Fruit fly (Drosophila melanogaster) whole organism, embryonic: ENCODE measurements around the gene CG2841.
A peak's percentile ranks its signal among the peaks of the same experiment; 100 is the strongest.

Experiments
- Bgb ChIP-seq: fragments of 200-800 bp; sonication (Bioruptor generic); IDR thresholded peaks from 2 replicates; pipeline ENCODE4 v1.3.6; 2022; ENCODE audit warnings: missing biosample characterization, missing genetic modification characterization; ENCODE audit not compliant: partially characterized antibody
- CG1024 ChIP-seq: fragments of 200-800 bp; sonication (Bioruptor generic); IDR thresholded peaks from 2 replicates; pipeline ENCODE4 v1.3.6; 2022; ENCODE audit warnings: missing biosample characterization, missing genetic modification characterization
- CG11085 ChIP-seq: fragments of 200-800 bp; sonication (Bioruptor generic); IDR thresholded peaks from 2 replicates; pipeline ENCODE4 v1.3.6; 2022; ENCODE audit warnings: missing biosample characterization, missing genetic modification characterization
- CG11247 ChIP-seq: fragments of 200-800 bp; sonication (Bioruptor generic); IDR thresholded peaks from 2 replicates; pipeline ENCODE4 v1.3.6; 2022; ENCODE audit warnings: missing biosample characterization, missing genetic modification characterization
- CG12299 ChIP-seq: fragments of 200-800 bp; sonication (Bioruptor generic); optimal IDR thresholded peaks from 2 replicates; lab custom pipeline; 2018; ENCODE audit warnings: missing biosample characterization, mild to moderate bottlenecking, missing genetic modification characterization
- CG12659 ChIP-seq: fragments of 200-800 bp; sonication (Bioruptor generic); optimal IDR thresholded peaks from 3 replicates; lab custom pipeline; 2017; ENCODE audit warnings: mild to moderate bottlenecking, missing biosample characterization, missing genetic modification reagents, missing genetic modification characterization
- CG12942 ChIP-seq: fragments of 200-800 bp; sonication (Bioruptor generic); optimal IDR thresholded peaks from 3 replicates; lab custom pipeline; 2016; ENCODE audit warnings: missing biosample characterization, missing genetic modification characterization
- CG13296 ChIP-seq: fragments of 200-800 bp; sonication (Bioruptor generic); optimal IDR thresholded peaks from 3 replicates; lab custom pipeline; 2018; ENCODE audit warnings: missing biosample characterization, mild to moderate bottlenecking, missing genetic modification characterization
- CG14667 ChIP-seq: fragments of 200-800 bp; sonication (Bioruptor generic); IDR thresholded peaks from 2 replicates; pipeline ENCODE4 v1.3.6; 2022; ENCODE audit warnings: missing biosample characterization, missing genetic modification characterization
- CG14860 ChIP-seq: fragments of 200-800 bp; sonication (Bioruptor generic); IDR thresholded peaks from 3 replicates; pipeline ENCODE4 v1.3.6; 2022; ENCODE audit warnings: missing biosample characterization, missing genetic modification characterization; ENCODE audit not compliant: partially characterized antibody
- CG14965 ChIP-seq: fragments of 200-800 bp; sonication (Bioruptor generic); optimal IDR thresholded peaks from 2 replicates; lab custom pipeline; 2016; ENCODE audit warnings: missing biosample characterization, missing genetic modification characterization, borderline replicate concordance
- CG17359 ChIP-seq: fragments of 200-800 bp; sonication (Bioruptor generic); optimal IDR thresholded peaks from 3 replicates; lab custom pipeline; 2018; ENCODE audit warnings: missing biosample characterization, mild to moderate bottlenecking, missing genetic modification characterization, moderate library complexity
- CG17829 ChIP-seq: fragments of 200-800 bp; optimal IDR thresholded peaks from 2 replicates; lab custom pipeline; 2019; ENCODE audit warnings: missing biosample characterization, mild to moderate bottlenecking, missing genetic modification characterization, moderate library complexity
- CG2712 ChIP-seq: fragments of 200-800 bp; optimal IDR thresholded peaks from 3 replicates; lab custom pipeline; 2019; ENCODE audit warnings: missing biosample characterization, mild to moderate bottlenecking, missing genetic modification characterization, moderate library complexity
- CG31365 ChIP-seq: fragments of 200-800 bp; sonication (Bioruptor generic); optimal IDR thresholded peaks from 2 replicates; lab custom pipeline; 2018; ENCODE audit warnings: missing biosample characterization, mild to moderate bottlenecking, missing genetic modification characterization
- CG3163 ChIP-seq: fragments of 200-800 bp; sonication (Bioruptor generic); optimal IDR thresholded peaks from 3 replicates; lab custom pipeline; 2016; ENCODE audit warnings: missing biosample characterization, missing genetic modification characterization
- CG34422 ChIP-seq: fragments of 200-800 bp; sonication (Bioruptor generic); IDR thresholded peaks from 3 replicates; pipeline ENCODE4 v1.3.6; 2022; ENCODE audit warnings: missing biosample characterization, missing genetic modification characterization
- CG3838 ChIP-seq: fragments of 200-800 bp; sonication (Bioruptor generic); optimal IDR thresholded peaks from 3 replicates; lab custom pipeline; 2016; ENCODE audit warnings: missing biosample characterization, missing genetic modification characterization
- CG6175 ChIP-seq: fragments of 200-800 bp; sonication (Bioruptor generic); IDR thresholded peaks from 3 replicates; pipeline ENCODE4 v1.3.6; 2022; ENCODE audit warnings: missing biosample characterization, missing genetic modification characterization
- CG6791 ChIP-seq: fragments of 200-800 bp; sonication (Bioruptor generic); IDR thresholded peaks from 3 replicates; pipeline ENCODE4 v1.3.6; 2022; ENCODE audit warnings: missing biosample characterization, missing genetic modification characterization; ENCODE audit not compliant: partially characterized antibody
- CG6854 ChIP-seq: fragments of 200-800 bp; sonication (Bioruptor generic); optimal IDR thresholded peaks from 3 replicates; lab custom pipeline; 2017; ENCODE audit warnings: missing biosample characterization, mild to moderate bottlenecking, missing genetic modification characterization
- CG8089 ChIP-seq: fragments of 200-800 bp; sonication (Bioruptor generic); optimal IDR thresholded peaks from 3 replicates; lab custom pipeline; 2016; ENCODE audit warnings: missing biosample characterization, missing genetic modification characterization
- CG8388 ChIP-seq: fragments of 200-800 bp; sonication (Bioruptor generic); optimal IDR thresholded peaks from 2 replicates; lab custom pipeline; 2019; ENCODE audit warnings: missing biosample characterization, mild to moderate bottlenecking, missing genetic modification characterization, moderate library complexity
- CG9609 ChIP-seq: fragments of 200-800 bp; sonication (Bioruptor generic); optimal IDR thresholded peaks from 3 replicates; lab custom pipeline; 2016; ENCODE audit warnings: missing biosample characterization, missing genetic modification characterization
- CG9727 ChIP-seq: fragments of 200-800 bp; sonication (Bioruptor generic); optimal IDR thresholded peaks from 3 replicates; lab custom pipeline; 2017; ENCODE audit warnings: missing biosample characterization, mild to moderate bottlenecking, missing genetic modification characterization
- Camta ChIP-seq: fragments of 200-800 bp; sonication (Bioruptor generic); optimal IDR thresholded peaks from 2 replicates; lab custom pipeline; 2016; ENCODE audit warnings: missing biosample characterization, missing genetic modification characterization
- Ets65A ChIP-seq: fragments of 200-800 bp; sonication (Bioruptor generic); peaks from one replicate; lab custom pipeline; 2016; ENCODE audit warnings: missing biosample characterization, missing genetic modification characterization
- HLHmδ ChIP-seq: fragments of 200-800 bp; sonication (Bioruptor generic); optimal IDR thresholded peaks from 2 replicates; lab custom pipeline; 2018; ENCODE audit warnings: missing biosample characterization, mild to moderate bottlenecking, missing genetic modification characterization, moderate library complexity
- Mad ChIP-seq: fragments of 200-800 bp; sonication (Bioruptor generic); optimal IDR thresholded peaks from 2 replicates; lab custom pipeline; 2016; ENCODE audit warnings: missing biosample characterization, missing genetic modification characterization
- NC2β ChIP-seq: fragments of 200-800 bp; sonication (Bioruptor generic); optimal IDR thresholded peaks from 2 replicates; lab custom pipeline; 2016; ENCODE audit warnings: missing biosample characterization, missing genetic modification characterization
- NFAT ChIP-seq: fragments of 200-800 bp; sonication (Bioruptor generic); IDR thresholded peaks from 2 replicates; pipeline ENCODE4 v1.3.6; 2022; ENCODE audit warnings: missing biosample characterization, missing genetic modification characterization
- Sry-β ChIP-seq: fragments of 200-800 bp; sonication (Bioruptor generic); optimal IDR thresholded peaks from 2 replicates; lab custom pipeline; 2018; ENCODE audit warnings: missing biosample characterization, mild to moderate bottlenecking, missing genetic modification characterization, moderate library complexity
- aop ChIP-seq: fragments of 200-800 bp; sonication (Bioruptor generic); IDR thresholded peaks from 2 replicates; pipeline ENCODE4 v1.3.6; 2022; ENCODE audit warnings: missing biosample characterization, missing genetic modification characterization
- ap ChIP-seq: fragments of 200-800 bp; sonication (Bioruptor generic); IDR thresholded peaks from 2 replicates; pipeline ENCODE4 v1.3.6; 2022; ENCODE audit warnings: missing biosample characterization, missing genetic modification characterization
- ash1 ChIP-seq: fragments of 200-800 bp; sonication (Bioruptor generic); optimal IDR thresholded peaks from 2 replicates; lab custom pipeline; 2018; ENCODE audit warnings: missing biosample characterization, mild to moderate bottlenecking, missing genetic modification characterization
- cas ChIP-seq: fragments of 200-800 bp; sonication (Bioruptor generic); IDR thresholded peaks from 2 replicates; pipeline ENCODE4 v1.3.6; 2022; ENCODE audit warnings: missing biosample characterization, missing genetic modification characterization
- gt ChIP-seq: fragments of 200-800 bp; sonication (Bioruptor generic); IDR thresholded peaks from 2 replicates; pipeline ENCODE4 v1.3.6; 2022; ENCODE audit warnings: missing biosample characterization, missing genetic modification characterization
- hb ChIP-seq: fragments of 200-800 bp; sonication (Bioruptor generic); IDR thresholded peaks from 3 replicates; pipeline ENCODE4 v1.3.6; 2022; ENCODE audit warnings: missing biosample characterization, missing genetic modification characterization; ENCODE audit not compliant: partially characterized antibody
- hkb ChIP-seq, 2 experiments: fragments of 200-800 bp in 1 of 2; fragments of >200 bp in 1 of 2; sonication (Bioruptor generic) in 1 of 2; IDR thresholded peaks in 1 of 2; optimal IDR thresholded peaks in 1 of 2; 2 replicates each; pipeline versions ENCODE4 v1.3.6 to Lab custom; 2017 to 2022; ENCODE audit warnings: missing biosample characterization in 1 of 2, missing genetic modification characterization in 1 of 2
- mld ChIP-seq: fragments of 200-800 bp; sonication (Bioruptor generic); IDR thresholded peaks from 3 replicates; pipeline ENCODE4 v1.3.6; 2022; ENCODE audit warnings: missing biosample characterization, missing genetic modification characterization; ENCODE audit not compliant: partially characterized antibody
- oc ChIP-seq: fragments of 200-800 bp; sonication (Bioruptor generic); optimal IDR thresholded peaks from 2 replicates; lab custom pipeline; 2018; ENCODE audit warnings: missing biosample characterization, mild to moderate bottlenecking, missing genetic modification characterization, moderate library complexity
- slou ChIP-seq: fragments of 200-800 bp; sonication (Bioruptor generic); optimal IDR thresholded peaks from 3 replicates; lab custom pipeline; 2016; ENCODE audit warnings: missing biosample characterization, missing genetic modification characterization
- tin ChIP-seq: fragments of 200-800 bp; sonication (Bioruptor generic); optimal IDR thresholded peaks from 3 replicates; lab custom pipeline; 2016; ENCODE audit warnings: missing biosample characterization, missing genetic modification characterization
- tll ChIP-seq, 2 experiments: fragments of 200-800 bp in 1 of 2; fragments of >200 bp in 1 of 2; sonication (Bioruptor generic) in 1 of 2; optimal IDR thresholded peaks; 2 replicates each; lab custom pipeline; 2017 to 2019; ENCODE audit warnings: missing biosample characterization in 2 of 2, missing genetic modification characterization in 2 of 2, mild to moderate bottlenecking in 1 of 2, moderate library complexity in 1 of 2
- trem ChIP-seq: fragments of 200-800 bp; optimal IDR thresholded peaks from 3 replicates; lab custom pipeline; 2019; ENCODE audit warnings: missing biosample characterization, mild to moderate bottlenecking, missing genetic modification characterization, moderate library complexity
- vfl ChIP-seq: fragments of 200-800 bp; sonication (Bioruptor generic); optimal IDR thresholded peaks from 2 replicates; lab custom pipeline; 2016; ENCODE audit warnings: missing biosample characterization, missing genetic modification characterization
- vnd ChIP-seq: fragments of 200-800 bp; sonication (Bioruptor generic); IDR thresholded peaks from 3 replicates; pipeline ENCODE4 v1.3.6; 2022; ENCODE audit warnings: missing biosample characterization, missing genetic modification characterization; ENCODE audit not compliant: partially characterized antibody
- wor ChIP-seq: fragments of 200-800 bp; sonication (Bioruptor generic); IDR thresholded peaks from 2 replicates; pipeline ENCODE4 v1.3.6; 2022; ENCODE audit warnings: missing biosample characterization, missing genetic modification characterization

Gene CG2841

DNA sequence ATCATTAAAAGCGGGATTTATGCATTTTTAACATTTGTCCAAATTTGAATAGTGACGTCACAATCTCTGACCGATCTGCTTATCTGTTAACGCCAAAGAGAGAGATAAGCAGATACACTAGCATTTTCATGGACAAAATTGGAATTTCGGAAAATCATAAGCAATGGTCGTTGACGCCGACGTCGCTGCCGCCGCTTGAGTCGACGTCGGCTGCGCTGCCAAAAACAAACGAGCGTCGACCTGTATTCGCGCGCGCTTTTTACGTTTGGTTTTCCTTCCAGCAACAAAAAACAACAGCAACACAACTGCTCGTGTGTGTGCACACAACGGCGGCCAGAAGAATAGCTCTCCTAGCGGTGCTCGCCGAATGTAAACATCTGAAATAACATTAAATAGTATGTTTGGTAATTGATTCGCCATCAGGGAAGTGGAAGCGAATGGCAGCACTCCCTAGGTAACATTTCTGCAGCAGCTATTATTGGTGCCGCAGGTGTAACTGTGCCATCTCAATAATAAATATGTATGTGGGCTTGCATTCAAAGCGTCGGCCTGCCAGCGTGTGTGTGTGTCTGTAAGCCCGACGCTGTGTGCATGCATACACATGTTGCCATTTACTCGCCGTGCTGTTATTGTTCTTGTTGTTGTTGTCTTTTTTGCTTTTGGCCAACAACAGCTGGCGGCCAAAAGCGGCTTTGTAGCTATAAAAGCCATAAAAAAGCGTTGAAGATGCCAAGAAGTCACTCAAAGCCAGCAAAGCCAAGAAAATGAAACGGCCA lies 65.7 kb downstream of the CG2841 start (continued):
- TF ChIP-seq hb (GFP tag; lab: Robert Waterston, UW) (no peak), mld (GFP tag; lab: Robert Waterston, UW) (no peak), CG17829 (tag; lab: Kevin White, UChicago) (peak; percentile 92), Bgb (GFP tag; lab: Robert Waterston, UW) (no peak), CG14860 (GFP tag; lab: Robert Waterston, UW) (no peak), NC2β (GFP tag; lab: Kevin White, UChicago) (peak; percentile 89), CG34422 (GFP tag; lab: Robert Waterston, UW) (peak; percentile 98), CG12942 (GFP tag; lab: Kevin White, UChicago) (peak; percentile 89), oc (tag; lab: Kevin White, UChicago) (peak; percentile 95), CG11085 (GFP tag; lab: Robert Waterston, UW) (peak; percentile 90), tin (GFP tag; lab: Kevin White, UChicago) (peak; percentile 89), ap (GFP tag; lab: Robert Waterston, UW) (peak; percentile 97), Sry-β (peak; percentile 69), vnd (GFP tag; lab: Robert Waterston, UW) (no peak), CG1024 (GFP tag; lab: Robert Waterston, UW) (peak; percentile 93), trem (tag; lab: Kevin White, UChicago) (peak; percentile 83), CG3838 (GFP tag; lab: Kevin White, UChicago) (peak; percentile 87), wor (GFP tag; lab: Robert Waterston, UW) (peak; percentile 96), CG6854 (peak; percentile 90), cas (GFP tag; lab: Robert Waterston, UW) (peak; percentile 82), gt (GFP tag; lab: Robert Waterston, UW) (peak; percentile 92), NFAT (GFP tag; lab: Robert Waterston, UW) (peak; percentile 95), CG11247 (peak; percentile 97), CG14965 (GFP tag; lab: Kevin White, UChicago) (peak; percentile 58), CG9609 (GFP tag; lab: Kevin White, UChicago) (peak; percentile 91), Camta (GFP tag; lab: Kevin White, UChicago) (peak; percentile 83), Ets65A (GFP tag; lab: Kevin White, UChicago) (peak; percentile 98), ash1 (GFP tag; lab: Kevin White, UChicago) (peak; percentile 63), aop (GFP tag; lab: Robert Waterston, UW) (peak; percentile 94), CG13296 (GFP tag; lab: Kevin White, UChicago) (peak; percentile 89), vfl (GFP tag; lab: Kevin White, UChicago) (peak; percentile 88), CG12299 (tag; lab: Kevin White, UChicago) (peak; percentile 89), hkb (optimal IDR thresholded peaks at IDR 0.05; lab: Kevin White, UChicago) (no peak), hkb (GFP tag; IDR thresholded peaks at IDR 0.05; lab: Robert Waterston, UW) (peak; percentile 98), Mad (peak; percentile 93), CG6791 (GFP tag; lab: Robert Waterston, UW) (no peak), CG9727 (GFP tag; lab: Kevin White, UChicago) (peak; percentile 91), CG3163 (GFP tag; lab: Kevin White, UChicago) (peak; percentile 64), CG12659 (GFP tag; lab: Kevin White, UChicago) (peak; percentile 97), CG6175 (GFP tag; lab: Robert Waterston, UW) (peak; percentile 88), CG17359 (tag; lab: Kevin White, UChicago) (peak; percentile 97), HLHmδ (GFP tag; lab: Kevin White, UChicago) (no peak), CG14667 (GFP tag; lab: Robert Waterston, UW) (peak; percentile 96), CG2712 (tag; lab: Kevin White, UChicago) (peak; percentile 95), tll (GFP tag; optimal IDR thresholded peaks at IDR 0.05; lab: Kevin White, UChicago) (peak in 1 of 2 experiments; percentile 38), CG8388 (GFP tag; lab: Kevin White, UChicago) (peak; percentile 94), slou (GFP tag; lab: Kevin White, UChicago) (peak; percentile 66), CG31365 (tag; lab: Kevin White, UChicago) (peak; percentile 83), CG8089 (peak; percentile 93)
